Worm (Caenorhabditis elegans) whole organism, early embryonic: ENCODE data around the gene F58G11.4.

Experiments
- ama-1 ChIP-seq: fragments of 150-350 bp; optimal IDR thresholded peaks from 2 replicates; lab custom pipeline; 2014
- ets-7 ChIP-seq: sonication (generic microtip); optimal IDR thresholded peaks from 2 replicates; lab custom pipeline; 2016; ENCODE audit warnings: missing genotype, missing genetic modification characterization, missing compliant biosample characterization
- sea-1 ChIP-seq: fragments of 200-800 bp; sonication (Bioruptor generic); conservative IDR thresholded peaks from 2 replicates; pipeline ENCODE4 v1.3.6; 2022; ENCODE audit warnings: missing genetic modification characterization, missing compliant biosample characterization

DNA sequence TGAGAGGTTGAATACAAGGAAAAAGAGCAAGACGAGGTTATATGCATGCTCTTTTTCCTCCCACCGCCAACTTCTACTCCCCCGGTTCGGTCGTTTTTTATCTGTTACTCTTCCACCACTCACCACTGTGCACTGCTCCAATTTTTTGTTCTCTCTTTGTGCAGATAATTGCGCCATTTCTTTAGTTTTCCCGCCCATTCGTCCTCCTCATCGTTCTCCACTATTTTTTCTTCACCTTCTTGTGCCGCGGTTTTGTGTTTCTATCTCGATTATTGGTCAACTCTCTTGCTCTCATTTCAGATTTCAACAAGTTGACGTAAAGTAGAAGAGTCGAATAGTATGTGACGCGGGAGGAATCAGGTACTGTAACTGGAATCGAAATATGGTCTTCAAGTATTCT is 17.2 kb downstream of the F58G11.4 start, which contains the start of gene T01D3.1:
- TF ChIP-seq ama-1: no peak
- no peak for TF ChIP-seq ets-7 (tag; lab: Kevin White, UChicago)
- no peak for TF ChIP-seq sea-1 (GFP tag; lab: Robert Waterston, UW)
